Fruit fly (Drosophila melanogaster): Measurements from ENCODE around the gene CG45488.
A peak's percentile ranks its signal among the peaks of the same experiment; 100 is the strongest.

Gene CG45488

DNA sequence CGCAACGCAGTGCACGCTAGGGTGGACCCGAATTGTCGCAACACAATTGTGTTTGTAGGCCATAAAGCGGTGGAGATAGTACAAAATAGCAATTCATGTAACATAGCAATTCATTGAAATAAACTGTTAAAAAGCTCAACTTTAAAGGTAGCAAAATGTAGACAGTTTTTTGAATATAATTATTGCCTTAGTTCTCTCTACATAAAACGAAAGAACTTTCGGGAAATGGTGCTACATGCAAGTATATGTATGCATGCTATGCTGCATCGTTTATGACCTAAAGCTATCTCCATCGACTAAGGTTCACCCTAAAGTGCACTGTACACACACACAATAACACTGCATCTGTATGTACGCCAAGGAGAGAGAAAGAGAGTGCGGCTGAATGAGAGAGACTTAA lies 45.2 kb downstream of the CG45488 start (continued):
- TF ChIP-seq Met (GFP tag; optimal IDR thresholded peaks at IDR 0.05) (peak; percentile 88), Eip78C (GFP tag) (peak; percentile 98), Ets21C (GFP tag; optimal IDR thresholded peaks at IDR 0.05) (peak; percentile 79), CG8632 (GFP tag; optimal IDR thresholded peaks at IDR 0.05) (peak; percentile 92), CG34406 (GFP tag; optimal IDR thresholded peaks at IDR 0.05) (peak; percentile 92), CG10669 (GFP tag; optimal IDR thresholded peaks at IDR 0.05) (peak; percentile 93), CG11762 (GFP tag; optimal IDR thresholded peaks at IDR 0.05; ENCODE audit: insufficient read depth) (peak; percentile 95), CG32006 (GFP tag; optimal IDR thresholded peaks at IDR 0.05) (peak; percentile 96), salr (GFP tag; optimal IDR thresholded peaks at IDR 0.05) (peak; percentile 76 to 95), Sox15 (GFP tag; optimal IDR thresholded peaks at IDR 0.05) (peak; percentile 84), dsx (GFP tag; optimal IDR thresholded peaks at IDR 0.05; ENCODE audit: poor library complexity, severe bottlenecking) (peak; percentile 86), lz (GFP tag; optimal IDR thresholded peaks at IDR 0.05) (peak; percentile 87), acj6 (GFP tag; optimal IDR thresholded peaks at IDR 0.05) (peak; percentile 91), net (GFP tag; optimal IDR thresholded peaks at IDR 0.05) (peak; percentile 94), Lpt (GFP tag; optimal IDR thresholded peaks at IDR 0.05) (peak; percentile 92), spab (GFP tag; optimal IDR thresholded peaks at IDR 0.05) (peak; percentile 94), CG6792 (GFP tag; optimal IDR thresholded peaks at IDR 0.05) (peak; percentile 92), CG10631 (GFP tag; optimal IDR thresholded peaks at IDR 0.05) (peak; percentile 94), CG9139 (GFP tag; optimal IDR thresholded peaks at IDR 0.05) (peak; percentile 89), topi (GFP tag; optimal IDR thresholded peaks at IDR 0.05) (peak; percentile 88), CG11902 (GFP tag; optimal IDR thresholded peaks at IDR 0.05) (peak; percentile 78), Gug (GFP tag; IDR thresholded peaks at IDR 0.05) (peak; percentile 78), achi (GFP tag; optimal IDR thresholded peaks at IDR 0.05) (peak; percentile 93), CG8119 (GFP tag; IDR thresholded peaks at IDR 0.05) (peak; percentile 97), eg (GFP tag; IDR thresholded peaks at IDR 0.05) (peak; percentile 92), fd85E (GFP tag; optimal IDR thresholded peaks at IDR 0.05) (peak; percentile 65), Eip93F (GFP tag; optimal IDR thresholded peaks at IDR 0.05) (peak; percentile 56)

Measured in whole organism, prepupa.